Worm (Caenorhabditis elegans) whole organism, mixed stage, embryonic: Measurements from ENCODE around the gene rbc-1.

Experiments used
- M03D4.4 ChIP-seq: sonication (generic microtip); optimal IDR thresholded peaks from 2 replicates; lab custom pipeline; 2017; ENCODE audit warnings: mild to moderate bottlenecking, missing genetic modification characterization, missing compliant biosample characterization
- bed-3 ChIP-seq: fragments of 200-800 bp; sonication (Bioruptor generic); optimal IDR thresholded peaks from 3 replicates; lab custom pipeline; 2018; ENCODE audit warnings: mild to moderate bottlenecking, missing genetic modification characterization, moderate library complexity, missing compliant biosample characterization
- blmp-1 ChIP-seq: fragments of 150-350 bp; optimal IDR thresholded peaks from 2 replicates; lab custom pipeline; 2014; ENCODE audit warnings: missing biosample characterization, missing genetic modification characterization
- ceh-39 ChIP-seq: fragments of 150-350 bp; optimal IDR thresholded peaks from 2 replicates; lab custom pipeline; 2014; ENCODE audit warnings: missing biosample characterization, missing genetic modification characterization
- ceh-43 ChIP-seq: fragments of 200-800 bp; sonication (Bioruptor generic); optimal IDR thresholded peaks from 2 replicates; lab custom pipeline; 2018; ENCODE audit warnings: mild to moderate bottlenecking, missing genetic modification characterization, moderate library complexity, missing compliant biosample characterization
- ceh-83 ChIP-seq: fragments of 200-800 bp; sonication (Bioruptor generic); optimal IDR thresholded peaks from 2 replicates; lab custom pipeline; 2018; ENCODE audit warnings: mild to moderate bottlenecking, missing genetic modification characterization, missing compliant biosample characterization
- ces-1 ChIP-seq: fragments of 150-350 bp; optimal IDR thresholded peaks from 2 replicates; lab custom pipeline; 2014; ENCODE audit warnings: missing biosample characterization, missing genetic modification reagents, missing genetic modification characterization
- drap-1 ChIP-seq: fragments of 200-800 bp; sonication (Bioruptor generic); optimal IDR thresholded peaks from 3 replicates; lab custom pipeline; 2018; ENCODE audit warnings: mild to moderate bottlenecking, missing genetic modification characterization, missing compliant biosample characterization
- elt-1 ChIP-seq: sonication (generic microtip); optimal IDR thresholded peaks from 2 replicates; lab custom pipeline; 2017; ENCODE audit warnings: missing genetic modification characterization, mild to moderate bottlenecking, missing compliant biosample characterization, antibody characterized with exemption, moderate library complexity, borderline replicate concordance; ENCODE audit not compliant: insufficient read depth
- flh-1 ChIP-seq: fragments of 200-800 bp; sonication (Bioruptor generic); optimal IDR thresholded peaks from 2 replicates; lab custom pipeline; 2018; ENCODE audit warnings: mild to moderate bottlenecking, missing genetic modification characterization, moderate library complexity, missing compliant biosample characterization
- ham-2 ChIP-seq: fragments of 200-800 bp; sonication (Bioruptor generic); optimal IDR thresholded peaks from 2 replicates; lab custom pipeline; 2018; ENCODE audit warnings: mild to moderate bottlenecking, missing genetic modification characterization, missing compliant biosample characterization
- hlh-1 ChIP-seq: fragments of 150-350 bp; optimal IDR thresholded peaks from 2 replicates; lab custom pipeline; 2014; ENCODE audit warnings: missing biosample characterization, missing genetic modification reagents, missing genetic modification characterization
- lin-32 ChIP-seq: fragments of 200-800 bp; sonication (Bioruptor generic); optimal IDR thresholded peaks from 2 replicates; lab custom pipeline; 2018; ENCODE audit warnings: mild to moderate bottlenecking, missing genetic modification characterization, missing compliant biosample characterization
- lsy-2 ChIP-seq: fragments of 150-350 bp; optimal IDR thresholded peaks from 2 replicates; lab custom pipeline; 2014; ENCODE audit warnings: missing biosample characterization, missing genetic modification characterization
- mab-5 ChIP-seq: fragments of 150-350 bp; optimal IDR thresholded peaks from 2 replicates; lab custom pipeline; 2014; ENCODE audit warnings: missing biosample characterization, missing genetic modification characterization
- mep-1 ChIP-seq: fragments of 150-350 bp; optimal IDR thresholded peaks from 2 replicates; lab custom pipeline; 2017; ENCODE audit warnings: missing biosample characterization, missing genetic modification reagents, missing genetic modification characterization, inconsistent platforms
- mls-2 ChIP-seq: sonication (generic microtip); optimal IDR thresholded peaks from 2 replicates; lab custom pipeline; 2016; ENCODE audit warnings: mild to moderate bottlenecking, missing genetic modification characterization, moderate library complexity, missing compliant biosample characterization
- nhr-12 ChIP-seq: fragments of 150-350 bp; optimal IDR thresholded peaks from 2 replicates; lab custom pipeline; 2014; ENCODE audit warnings: missing biosample characterization, missing genetic modification characterization
- nhr-2 ChIP-seq: fragments of 150-350 bp; optimal IDR thresholded peaks from 2 replicates; lab custom pipeline; 2014; ENCODE audit warnings: missing biosample characterization, missing genetic modification characterization
- nhr-237 ChIP-seq: fragments of 150-350 bp; optimal IDR thresholded peaks from 2 replicates; lab custom pipeline; 2014; ENCODE audit warnings: missing biosample characterization, missing genetic modification characterization
- nhr-28 ChIP-seq: fragments of 150-350 bp; optimal IDR thresholded peaks from 2 replicates; lab custom pipeline; 2014; ENCODE audit warnings: missing biosample characterization, missing genetic modification characterization
- nhr-76 ChIP-seq: sonication (generic microtip); optimal IDR thresholded peaks from 2 replicates; lab custom pipeline; 2017; ENCODE audit warnings: missing biosample characterization, missing genetic modification characterization
- pha-4 ChIP-seq: fragments of 150-350 bp; optimal IDR thresholded peaks from 2 replicates; lab custom pipeline; 2018; ENCODE audit warnings: missing biosample characterization, missing genetic modification reagents, missing genetic modification characterization
- sem-2 ChIP-seq: fragments of 200-800 bp; sonication (Bioruptor generic); optimal IDR thresholded peaks from 2 replicates; lab custom pipeline; 2018; ENCODE audit warnings: mild to moderate bottlenecking, missing genetic modification characterization, missing compliant biosample characterization
- snpc-4 ChIP-seq: fragments of 150-350 bp; optimal IDR thresholded peaks from 2 replicates; lab custom pipeline; 2014; ENCODE audit warnings: missing biosample characterization, missing genetic modification characterization
- sptf-1 ChIP-seq: sonication (generic microtip); optimal IDR thresholded peaks from 2 replicates; lab custom pipeline; 2017; ENCODE audit warnings: mild to moderate bottlenecking, missing genetic modification characterization, moderate library complexity, missing compliant biosample characterization
- tbx-8 ChIP-seq: fragments of 200-800 bp; sonication (Bioruptor generic); optimal IDR thresholded peaks from 2 replicates; lab custom pipeline; 2018; ENCODE audit warnings: mild to moderate bottlenecking, missing genetic modification characterization, moderate library complexity, missing compliant biosample characterization
- unc-120 ChIP-seq: sonication (generic microtip); optimal IDR thresholded peaks from 2 replicates; lab custom pipeline; 2017; ENCODE audit warnings: missing genetic modification characterization, missing compliant biosample characterization; ENCODE audit not compliant: poor library complexity, severe bottlenecking
- unc-39 ChIP-seq: fragments of 150-350 bp; optimal IDR thresholded peaks from 2 replicates; lab custom pipeline; 2014; ENCODE audit warnings: missing biosample characterization, missing genetic modification characterization
- unc-62 ChIP-seq: fragments of 150-350 bp; optimal IDR thresholded peaks from 2 replicates; lab custom pipeline; 2014; ENCODE audit warnings: missing biosample characterization, missing genetic modification reagents, missing genetic modification characterization
- zip-8 ChIP-seq: fragments of 150-350 bp; optimal IDR thresholded peaks from 2 replicates; lab custom pipeline; 2014; ENCODE audit warnings: missing biosample characterization, missing genetic modification characterization
- ztf-11 ChIP-seq: fragments of 150-350 bp; optimal IDR thresholded peaks from 2 replicates; lab custom pipeline; 2014; ENCODE audit warnings: missing biosample characterization, missing genetic modification characterization

rbc-1 gene

DNA sequence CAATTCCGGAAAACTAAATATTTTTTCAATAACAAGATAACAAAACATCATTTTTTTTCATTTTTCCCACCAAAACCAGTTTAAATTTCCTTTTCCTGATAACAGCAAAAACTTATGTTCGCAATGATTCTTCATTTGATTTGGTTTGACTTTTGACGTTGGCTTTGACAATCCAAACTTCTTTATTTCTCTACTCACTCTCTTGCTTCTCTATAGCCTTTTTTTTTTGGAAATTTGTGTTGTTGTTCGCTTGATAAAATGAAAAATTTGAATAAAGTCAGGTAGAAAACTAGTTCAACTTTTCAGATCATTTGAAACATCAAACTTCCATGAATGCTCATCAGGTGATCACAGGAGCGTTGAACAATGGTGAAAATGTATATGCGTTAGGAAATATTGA lies at the start of gene rbc-1:
rbc-1 (plus strand) TSS at position 301 of the 400 bp plus-strand sequence.
- TF ChIP-seq ces-1 (GFP tag; lab: Kevin White, UChicago) (no peak), snpc-4 (no peak), ceh-39 (no peak), nhr-237 (no peak), nhr-76 (tag; lab: Kevin White, UChicago) (no peak), sem-2 (no peak), drap-1 (GFP tag; lab: Kevin White, UChicago) (no peak), ztf-11 (no peak), ham-2 (GFP tag; lab: Kevin White, UChicago) (no peak), lin-32 (no peak), unc-120 (no peak), pha-4 (tag; lab: Kevin White, UChicago) (no peak), ceh-43 (GFP tag; lab: Kevin White, UChicago) (no peak), tbx-8 (no peak), blmp-1 (tag; lab: Kevin White, UChicago) (no peak), zip-8 (no peak), flh-1 (GFP tag; lab: Kevin White, UChicago) (no peak), mab-5 (tag; lab: Kevin White, UChicago) (no peak), nhr-28 (no peak), unc-62 (no peak)

DNA sequence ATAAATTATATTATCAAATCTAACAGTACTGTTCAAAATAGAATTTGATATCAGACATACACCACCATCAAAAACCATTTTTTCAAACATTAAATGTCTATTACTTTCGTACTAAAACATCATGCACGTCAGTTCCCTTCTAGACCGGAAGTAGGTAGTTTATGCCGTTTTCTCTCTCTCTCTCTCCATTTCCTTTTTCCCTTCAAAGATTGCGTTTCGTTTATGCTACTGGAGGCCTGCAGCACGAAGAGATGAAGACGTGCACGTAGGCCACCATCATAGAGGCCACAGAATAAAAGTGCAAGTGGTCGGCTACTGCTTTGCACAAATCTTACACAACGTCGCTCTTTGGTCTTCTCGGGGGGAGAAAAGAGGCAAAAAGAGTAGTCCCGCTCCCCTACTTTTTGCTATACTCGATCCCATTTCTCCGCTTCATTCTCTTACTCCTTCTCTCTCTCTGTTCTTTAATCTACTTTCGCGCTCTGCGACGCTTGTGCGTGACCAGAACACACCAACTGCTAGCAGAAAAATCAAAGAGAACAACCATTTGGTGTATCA lies 49.7 kb upstream of the rbc-1 start:
- TF ChIP-seq M03D4.4 (tag; lab: Kevin White, UChicago) (peak; percentile 38), unc-39 (no peak), hlh-1 (tag; lab: Kevin White, UChicago) (peak; percentile 80), nhr-12 (tag; lab: Kevin White, UChicago) (no peak), lsy-2 (tag; lab: Kevin White, UChicago) (peak; percentile 1), elt-1 (tag; lab: Kevin White, UChicago) (no peak), snpc-4 (no peak), drap-1 (GFP tag; lab: Kevin White, UChicago) (peak; percentile 9), mls-2 (tag; lab: Kevin White, UChicago) (no peak), nhr-237 (peak; percentile 5), ces-1 (GFP tag; lab: Kevin White, UChicago) (peak; percentile 64), unc-120 (peak; percentile 59), unc-62 (peak; percentile 11)

DNA sequence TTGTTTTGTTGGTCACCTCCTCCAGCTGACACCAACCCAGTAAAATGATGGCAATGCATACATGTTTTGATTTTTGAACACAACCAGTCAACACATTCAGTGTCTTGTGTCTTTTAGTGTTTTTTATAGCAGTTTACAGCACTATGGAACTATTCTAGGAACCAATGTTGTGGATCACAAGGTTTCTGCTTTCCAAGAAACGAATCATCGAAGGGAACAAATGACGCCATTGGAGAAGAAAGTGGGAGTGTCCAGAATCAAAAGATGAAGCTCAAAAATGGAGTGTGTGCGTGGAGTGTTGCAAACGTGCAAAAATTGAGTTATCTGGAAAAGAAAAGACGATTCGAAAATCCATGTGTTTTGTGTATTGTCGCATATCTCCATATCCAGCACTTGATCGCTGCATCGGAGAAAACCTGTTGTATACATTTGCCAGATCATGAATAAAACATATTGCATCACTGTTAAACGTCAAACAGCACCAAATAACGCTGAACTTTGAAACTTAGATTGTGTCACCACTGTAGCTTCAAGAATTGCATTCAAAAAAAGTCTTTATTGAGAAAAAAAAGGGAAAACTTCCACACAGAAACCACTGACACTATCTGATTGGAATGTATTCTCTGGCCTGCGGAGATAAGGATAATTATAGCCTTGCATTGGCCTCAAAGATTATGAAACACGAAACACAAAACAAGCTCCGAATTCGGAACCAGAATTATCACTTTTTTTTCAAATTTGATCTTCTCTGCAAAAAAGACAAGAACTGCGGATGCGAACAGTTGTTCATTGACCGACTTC lies 48.7 kb upstream of the rbc-1 start:
- TF ChIP-seq ceh-43 (GFP tag; lab: Kevin White, UChicago) (no peak), hlh-1 (tag; lab: Kevin White, UChicago) (peak; percentile 48), unc-62 (peak; percentile 53), blmp-1 (tag; lab: Kevin White, UChicago) (no peak), elt-1 (tag; lab: Kevin White, UChicago) (peak; percentile 87), flh-1 (GFP tag; lab: Kevin White, UChicago) (no peak)
- TF ChIP-seq, all 35 proteins: peak for 3

DNA sequence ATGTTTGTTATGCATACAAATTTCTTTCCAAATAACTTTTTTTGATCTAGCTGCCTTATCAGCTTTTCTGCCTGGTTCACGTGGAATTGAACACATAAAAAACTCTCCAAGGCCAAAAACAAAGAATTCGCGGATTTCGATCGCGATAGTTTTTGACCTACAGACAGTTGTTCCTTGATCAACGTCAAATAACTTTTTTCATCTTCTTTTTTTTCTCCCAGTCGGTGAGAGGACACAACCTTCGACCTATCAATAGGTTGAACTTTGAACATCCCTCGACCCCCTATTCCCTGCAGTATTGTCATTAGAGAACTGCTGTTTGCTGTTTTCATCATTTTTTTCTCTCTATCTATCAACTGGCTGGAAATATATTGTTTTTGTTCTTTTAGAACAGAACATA lies 47.4 kb upstream of the rbc-1 start:
- TF ChIP-seq zip-8, result no peak
- no peak for TF ChIP-seq hlh-1 (tag; lab: Kevin White, UChicago)
- no peak for TF ChIP-seq mls-2 (tag; lab: Kevin White, UChicago)
- TF ChIP-seq sptf-1 (tag; lab: Kevin White, UChicago), result no peak
- TF ChIP-seq elt-1 (tag; lab: Kevin White, UChicago), result no peak
- TF ChIP-seq nhr-28, result no peak
- no peak for TF ChIP-seq blmp-1 (tag; lab: Kevin White, UChicago)
- TF ChIP-seq ham-2 (GFP tag; lab: Kevin White, UChicago), result no peak
- no peak for TF ChIP-seq bed-3 (GFP tag; lab: Kevin White, UChicago)
- no peak for TF ChIP-seq ceh-83 (GFP tag; lab: Kevin White, UChicago)
- TF ChIP-seq snpc-4, result no peak
- TF ChIP-seq nhr-12 (tag; lab: Kevin White, UChicago), result no peak
- no peak for TF ChIP-seq mep-1 (tag; lab: Kevin White, UChicago)
- no peak for TF ChIP-seq unc-120
- no peak for TF ChIP-seq M03D4.4 (tag; lab: Kevin White, UChicago)
- TF ChIP-seq nhr-2, result no peak
- no peak for TF ChIP-seq sem-2
- no peak for TF ChIP-seq ztf-11
